Fruit fly (Drosophila melanogaster): Measurements from ENCODE around the gene muc.

muc gene

dm6 chr2L:7427067-7427785 is 560 bp downstream of the muc start (continued):
- TF ChIP-seq hkb (optimal IDR thresholded peaks at IDR 0.05) (no peak), hkb (GFP tag; IDR thresholded peaks at IDR 0.05) (no peak), mld (GFP tag; IDR thresholded peaks at IDR 0.05; ENCODE audit: partially characterized antibody) (0 out of 3 replicates have a peak, but pooled peaks have one; percentile 39), p53 (GFP tag; optimal IDR thresholded peaks at IDR 0.05) (no peak), CG11398 (GFP tag; optimal IDR thresholded peaks at IDR 0.05) (no peak), CG18476 (GFP tag; optimal IDR thresholded peaks at IDR 0.05) (no peak), CG14050 (GFP tag; IDR thresholded peaks at IDR 0.05) (no peak), CG14860 (GFP tag; IDR thresholded peaks at IDR 0.05; ENCODE audit: partially characterized antibody) (no peak), cwo (GFP tag; optimal IDR thresholded peaks at IDR 0.05) (peak; percentile 75), Hand (GFP tag; optimal IDR thresholded peaks at IDR 0.05) (peak; percentile 14), ERR (GFP tag; optimal IDR thresholded peaks at IDR 0.05) (peak; percentile 63)

- TF ChIP-seq CG6791 (GFP tag; IDR thresholded peaks at IDR 0.05; ENCODE audit: partially characterized antibody) = no peak
- TF ChIP-seq CG4328 (GFP tag; optimal IDR thresholded peaks at IDR 0.05) = no peak
- no peak for TF ChIP-seq Ssrp (tag; optimal IDR thresholded peaks at IDR 0.05)
- TF ChIP-seq CG16813 (GFP tag; IDR thresholded peaks at IDR 0.05; ENCODE audit: partially characterized antibody) = no peak
- TF ChIP-seq dati (GFP tag; IDR thresholded peaks at IDR 0.05) = no peak
- no peak for TF ChIP-seq CG3995 (GFP tag; optimal IDR thresholded peaks at IDR 0.05)
- TF ChIP-seq Usf (GFP tag; optimal IDR thresholded peaks at IDR 0.05) = no peak
- peak; percentile 77 for TF ChIP-seq sens (GFP tag)
- TF ChIP-seq toy (GFP tag; IDR thresholded peaks at IDR 0.05) = no peak
- TF ChIP-seq Optix (GFP tag; IDR thresholded peaks at IDR 0.05) = no peak
- no peak for TF ChIP-seq B-H1 (GFP tag; IDR thresholded peaks at IDR 0.05)
- TF ChIP-seq trh (GFP tag; optimal IDR thresholded peaks at IDR 0.05) = no peak
- TF ChIP-seq CG9437 (GFP tag; optimal IDR thresholded peaks at IDR 0.05) = no peak
- peak in 1 of 2 experiments; percentile 57 for TF ChIP-seq eve (GFP tag; optimal IDR thresholded peaks at IDR 0.05)
Observed at dm6 chr2L:7427786-7428137, 1.1 kb downstream of the muc start.

dm6 chr2L:7430313-7430712 is 3.6 kb downstream of the muc start:
- TF ChIP-seq exex (tag; optimal IDR thresholded peaks at IDR 0.05) (no peak), CG17829 (tag; optimal IDR thresholded peaks at IDR 0.05) (no peak), sens (GFP tag) (peak; percentile 54), Pdp1 (GFP tag; optimal IDR thresholded peaks at IDR 0.05) (peak in 1 of 2 experiments; percentile 83), Hr51 (GFP tag; optimal IDR thresholded peaks at IDR 0.05) (no peak), gfzf (GFP tag; optimal IDR thresholded peaks at IDR 0.05) (no peak), HHEX (GFP tag; optimal IDR thresholded peaks at IDR 0.05) (no peak), stc (GFP tag; IDR thresholded peaks at IDR 0.05) (no peak), Scr (GFP tag; IDR thresholded peaks at IDR 0.05; ENCODE audit: partially characterized antibody) (no peak), mirr (GFP tag; optimal IDR thresholded peaks at IDR 0.05) (no peak)

- 0 out of 4 replicates have a peak, but pooled peaks have one; percentile 52 for TF ChIP-seq chinmo (GFP tag; IDR thresholded peaks at IDR 0.05; ENCODE audit: partially characterized antibody)
- peak; percentile 56 for TF ChIP-seq CG34376 (GFP tag; optimal IDR thresholded peaks at IDR 0.05)
- TF ChIP-seq Pdp1 (GFP tag; optimal IDR thresholded peaks at IDR 0.05) = peak in 1 of 2 experiments; percentile 90
- peak in 1 of 2 experiments; percentile 76 for TF ChIP-seq Hr78 (GFP tag; optimal IDR thresholded peaks at IDR 0.05)
- no peak for TF ChIP-seq CG9727 (GFP tag; optimal IDR thresholded peaks at IDR 0.05)
- peak; percentile 1 for TF ChIP-seq Med (GFP tag)
- TF ChIP-seq Atf6 (GFP tag; IDR thresholded peaks at IDR 0.05) = no peak
- no peak for TF ChIP-seq Mrtf (GFP tag; IDR thresholded peaks at IDR 0.05)
- TF ChIP-seq sens (GFP tag) = peak; percentile 71
- TF ChIP-seq grn (GFP tag; optimal IDR thresholded peaks at IDR 0.05) = peak; percentile 30
- TF ChIP-seq CkIIα-i1 (GFP tag; IDR thresholded peaks at IDR 0.05) = no peak
- no peak for TF ChIP-seq pum (GFP tag; optimal IDR thresholded peaks at IDR 0.05)
- TF ChIP-seq sug (tag; optimal IDR thresholded peaks at IDR 0.05) = peak; percentile 32
- peak in 1 of 2 experiments; percentile 23 for TF ChIP-seq eve (GFP tag; optimal IDR thresholded peaks at IDR 0.05)
Observed at dm6 chr2L:7431861-7432601, 5.4 kb downstream of the muc start.

All from whole organism, embryonic.